Fruit fly (Drosophila melanogaster): ENCODE measurements around the gene Polr1H.

DNA sequence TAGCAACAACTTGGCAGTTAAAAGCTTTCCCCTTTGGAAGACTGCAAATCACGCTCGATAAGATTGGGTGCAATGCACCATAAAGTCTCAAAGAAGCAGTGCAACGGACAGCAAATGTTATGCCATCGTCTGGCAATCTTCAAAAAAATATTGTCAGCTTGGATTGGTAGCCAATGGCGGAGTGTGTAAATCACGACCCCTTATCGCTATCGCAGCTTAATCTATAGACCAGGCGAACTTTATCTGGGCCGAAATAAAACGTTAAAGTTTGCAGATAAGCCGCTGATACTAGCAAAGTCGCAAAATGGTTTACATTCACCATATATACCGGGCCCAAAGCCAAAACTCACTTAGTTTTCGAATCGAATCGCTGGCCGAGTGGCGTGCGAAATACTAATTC, 23.7 kb downstream of the Polr1H start, which contains the start of gene CG31198:
- TF ChIP-seq psq (optimal IDR thresholded peaks at IDR 0.05) = no peak
- TF ChIP-seq insv (optimal IDR thresholded peaks at IDR 0.05) = no peak
- no peak for TF ChIP-seq h (optimal IDR thresholded peaks at IDR 0.05)
- no peak for TF ChIP-seq Sin3A (optimal IDR thresholded peaks at IDR 0.05)
